Fruit fly (Drosophila melanogaster): ENCODE data around the gene CG12118.

dm6 chrX:9220434-9220833 lies 24.2 kb upstream of the CG12118 start:
- TF ChIP-seq Sin3A (optimal IDR thresholded peaks at IDR 0.05) (no peak), insv (optimal IDR thresholded peaks at IDR 0.05) (no peak), Myc (optimal IDR thresholded peaks at IDR 0.05) (no peak), psq (optimal IDR thresholded peaks at IDR 0.05) (no peak), ttk (optimal IDR thresholded peaks at IDR 0.05) (no peak)
